Fruit fly (Drosophila melanogaster) whole organism, embryonic: ENCODE data around the gene P5CDh2.
A peak's percentile ranks its signal among the peaks of the same experiment; 100 is the strongest.

ENCODE experiments used
- Atf-2 ChIP-seq: fragments of 200-800 bp; sonication (Bioruptor generic); optimal IDR thresholded peaks from 2 replicates; lab custom pipeline; 2016; ENCODE audit warnings: missing biosample characterization, missing genetic modification characterization
- Awh ChIP-seq: fragments of 200-800 bp; sonication (Bioruptor generic); IDR thresholded peaks from 2 replicates; pipeline ENCODE4, ENCODE4 v1.3.6; 2022; ENCODE audit warnings: missing biosample characterization, missing genetic modification characterization
- CG11504 ChIP-seq: fragments of 200-800 bp; sonication (Bioruptor generic); optimal IDR thresholded peaks from 3 replicates; lab custom pipeline; 2019; ENCODE audit warnings: missing biosample characterization, mild to moderate bottlenecking, missing genetic modification characterization, moderate library complexity
- CG12155 ChIP-seq: fragments of 200-800 bp; sonication (Bioruptor generic); optimal IDR thresholded peaks from 3 replicates; lab custom pipeline; 2016; ENCODE audit warnings: missing biosample characterization, missing genetic modification characterization
- CG12744 ChIP-seq: fragments of 200-800 bp; sonication (Bioruptor generic); optimal IDR thresholded peaks from 2 replicates; lab custom pipeline; 2016; ENCODE audit warnings: missing biosample characterization, missing genetic modification characterization
- CG14014 ChIP-seq: fragments of 200-800 bp; sonication (Bioruptor generic); IDR thresholded peaks from 2 replicates; pipeline ENCODE4 v1.3.6; 2022; ENCODE audit warnings: missing biosample characterization, missing genetic modification characterization
- CG14441 ChIP-seq: fragments of 200-800 bp; sonication (Bioruptor generic); IDR thresholded peaks from 2 replicates; pipeline ENCODE4 v1.3.6; 2022; ENCODE audit warnings: missing biosample characterization, missing genetic modification characterization
- CG1602 ChIP-seq: fragments of 200-800 bp; sonication (Bioruptor generic); optimal IDR thresholded peaks from 3 replicates; lab custom pipeline; 2016; ENCODE audit warnings: missing biosample characterization, missing genetic modification characterization
- CG16813 ChIP-seq: fragments of 200-800 bp; sonication (Bioruptor generic); IDR thresholded peaks from 3 replicates; pipeline ENCODE4 v1.3.6; 2022; ENCODE audit warnings: missing biosample characterization, missing genetic modification characterization; ENCODE audit not compliant: partially characterized antibody
- CG17328 ChIP-seq: fragments of 200-800 bp; sonication (Bioruptor generic); IDR thresholded peaks from 2 replicates; pipeline ENCODE4 v1.3.6; 2022; ENCODE audit warnings: missing biosample characterization, missing genetic modification characterization
- CG17361 ChIP-seq: fragments of 200-800 bp; sonication (Bioruptor generic); IDR thresholded peaks from 3 replicates; pipeline ENCODE4 v1.3.6; 2022; ENCODE audit warnings: missing biosample characterization, missing genetic modification characterization
- CG17912 ChIP-seq: fragments of 200-800 bp; sonication (Bioruptor generic); optimal IDR thresholded peaks from 2 replicates; lab custom pipeline; 2018; ENCODE audit warnings: missing biosample characterization, mild to moderate bottlenecking, missing genetic modification characterization
- CG1792 ChIP-seq: fragments of 200-800 bp; sonication (Bioruptor generic); optimal IDR thresholded peaks from 2 replicates; lab custom pipeline; 2016; ENCODE audit warnings: missing biosample characterization, missing genetic modification characterization
- CG18011 ChIP-seq: fragments of 200-800 bp; sonication (Bioruptor generic); optimal IDR thresholded peaks from 2 replicates; lab custom pipeline; 2017; ENCODE audit warnings: missing biosample characterization, missing genetic modification characterization, mild to moderate bottlenecking, moderate library complexity, missing genotype
- CG2120 ChIP-seq: fragments of 200-800 bp; sonication (Bioruptor generic); optimal IDR thresholded peaks from 3 replicates; lab custom pipeline; 2016; ENCODE audit warnings: missing biosample characterization, missing genetic modification characterization
- CG6765 ChIP-seq: fragments of 200-800 bp; sonication (Bioruptor generic); optimal IDR thresholded peaks from 3 replicates; lab custom pipeline; 2017; ENCODE audit warnings: missing biosample characterization, mild to moderate bottlenecking, missing genetic modification characterization
- CG6791 ChIP-seq: fragments of 200-800 bp; sonication (Bioruptor generic); IDR thresholded peaks from 3 replicates; pipeline ENCODE4 v1.3.6; 2022; ENCODE audit warnings: missing biosample characterization, missing genetic modification characterization; ENCODE audit not compliant: partially characterized antibody
- CG6813 ChIP-seq: fragments of 200-800 bp; sonication (Bioruptor generic); optimal IDR thresholded peaks from 2 replicates; lab custom pipeline; 2017; ENCODE audit warnings: missing biosample characterization, missing genetic modification characterization, mild to moderate bottlenecking, moderate library complexity, missing genetic modification reagents
- CG7271 ChIP-seq: fragments of 200-800 bp; sonication (Bioruptor generic); optimal IDR thresholded peaks from 2 replicates; lab custom pipeline; 2018; ENCODE audit warnings: missing biosample characterization, mild to moderate bottlenecking, missing genetic modification characterization, moderate library complexity
- CG7987 ChIP-seq: fragments of 200-800 bp; sonication (Bioruptor generic); optimal IDR thresholded peaks from 2 replicates; lab custom pipeline; 2018; ENCODE audit warnings: missing biosample characterization, mild to moderate bottlenecking, missing genetic modification characterization, moderate library complexity
- CTCF ChIP-seq: fragments of 200-800 bp; sonication (Bioruptor generic); optimal IDR thresholded peaks from 2 replicates; lab custom pipeline; 2017; ENCODE audit warnings: missing biosample characterization, mild to moderate bottlenecking, missing genetic modification characterization, moderate library complexity
- CrebB ChIP-seq: fragments of 200-800 bp; sonication (Bioruptor generic); optimal IDR thresholded peaks from 3 replicates; lab custom pipeline; 2018; ENCODE audit warnings: missing biosample characterization, mild to moderate bottlenecking, missing genetic modification characterization
- Dll ChIP-seq: fragments of 200-800 bp; sonication (Bioruptor generic); IDR thresholded peaks from 4 replicates; pipeline ENCODE4 v1.3.6; 2022; ENCODE audit warnings: missing biosample characterization, missing genetic modification characterization; ENCODE audit not compliant: partially characterized antibody
- Doc2 ChIP-seq: fragments of 200-800 bp; sonication (Bioruptor generic); IDR thresholded peaks from 2 replicates; pipeline ENCODE4 v1.3.6; 2022; ENCODE audit warnings: missing biosample characterization, missing genetic modification characterization
- Drgx ChIP-seq: fragments of 200-800 bp; sonication (Bioruptor generic); IDR thresholded peaks from 2 replicates; pipeline ENCODE4 v1.3.6; 2022; ENCODE audit warnings: missing biosample characterization, missing genetic modification characterization
- Hmx ChIP-seq: fragments of 200-800 bp; sonication (Bioruptor generic); optimal IDR thresholded peaks from 2 replicates; lab custom pipeline; 2016; ENCODE audit warnings: missing biosample characterization, missing genetic modification characterization
- Oli ChIP-seq: fragments of 200-800 bp; sonication (Bioruptor generic); optimal IDR thresholded peaks from 2 replicates; lab custom pipeline; 2018; ENCODE audit warnings: missing biosample characterization, mild to moderate bottlenecking, missing genetic modification characterization, moderate library complexity
- Opbp ChIP-seq: fragments of 200-800 bp; sonication (Bioruptor generic); IDR thresholded peaks from 3 replicates; pipeline ENCODE4 v1.3.6; 2022; ENCODE audit warnings: missing biosample characterization, missing genetic modification characterization; ENCODE audit not compliant: partially characterized antibody
- Ptx1 ChIP-seq: fragments of 200-800 bp; sonication (Bioruptor generic); IDR thresholded peaks from 2 replicates; pipeline ENCODE4 v1.3.6; 2022; ENCODE audit warnings: missing biosample characterization, missing genetic modification characterization
- Rx ChIP-seq: fragments of 200-800 bp; sonication (Bioruptor generic); IDR thresholded peaks from 2 replicates; pipeline ENCODE4 v1.3.6; 2022; ENCODE audit warnings: missing biosample characterization, missing genetic modification characterization
- Sin3A ChIP-seq: fragments of >200 bp; optimal IDR thresholded peaks from 2 replicates; lab custom pipeline; 2018
- Xrp1 ChIP-seq: fragments of 200-800 bp; sonication (Bioruptor generic); IDR thresholded peaks from 2 replicates; pipeline ENCODE4 v1.3.6; 2022; ENCODE audit warnings: missing biosample characterization, missing genetic modification characterization
- al ChIP-seq: fragments of 200-800 bp; sonication (Bioruptor generic); IDR thresholded peaks from 2 replicates; pipeline ENCODE4 v1.3.6; 2022; ENCODE audit warnings: missing biosample characterization, missing genetic modification characterization
- ato ChIP-seq: fragments of 200-800 bp; sonication (Bioruptor generic); IDR thresholded peaks from 2 replicates; pipeline ENCODE4 v1.3.6; 2022; ENCODE audit warnings: missing biosample characterization, missing genetic modification characterization; ENCODE audit not compliant: partially characterized antibody
- bab2 ChIP-seq: fragments of 200-800 bp; sonication (Bioruptor generic); optimal IDR thresholded peaks from 2 replicates; lab custom pipeline; 2016; ENCODE audit warnings: missing biosample characterization, missing genetic modification characterization
- cas ChIP-seq: fragments of 200-800 bp; sonication (Bioruptor generic); IDR thresholded peaks from 2 replicates; pipeline ENCODE4 v1.3.6; 2022; ENCODE audit warnings: missing biosample characterization, missing genetic modification characterization
- crc ChIP-seq: fragments of 200-800 bp; sonication (Bioruptor generic); optimal IDR thresholded peaks from 2 replicates; lab custom pipeline; 2016; ENCODE audit warnings: missing biosample characterization, missing genetic modification characterization
- dimm ChIP-seq: fragments of 200-800 bp; sonication (Bioruptor generic); IDR thresholded peaks from 2 replicates; pipeline ENCODE4 v1.3.6; 2022; ENCODE audit warnings: missing biosample characterization, missing genetic modification characterization
- eyg ChIP-seq: fragments of 200-800 bp; sonication (Bioruptor generic); optimal IDR thresholded peaks from 3 replicates; lab custom pipeline; 2016; ENCODE audit warnings: missing biosample characterization, missing genetic modification characterization
- ftz-f1 ChIP-seq: fragments of 200-800 bp; sonication (Bioruptor generic); optimal IDR thresholded peaks from 2 replicates; lab custom pipeline; 2016; ENCODE audit warnings: missing biosample characterization, missing genetic modification characterization
- hkb ChIP-seq, 2 experiments: fragments of 200-800 bp in 1 of 2; fragments of >200 bp in 1 of 2; sonication (Bioruptor generic) in 1 of 2; IDR thresholded peaks in 1 of 2; optimal IDR thresholded peaks in 1 of 2; 2 replicates each; pipeline versions ENCODE4 v1.3.6 to Lab custom; 2017 to 2022; ENCODE audit warnings: missing biosample characterization in 1 of 2, missing genetic modification characterization in 1 of 2
- inv ChIP-seq: fragments of 200-800 bp; sonication (Bioruptor generic); IDR thresholded peaks from 2 replicates; pipeline ENCODE4 v1.3.6; 2022; ENCODE audit warnings: missing biosample characterization, missing genetic modification characterization; ENCODE audit not compliant: partially characterized antibody
- nerfin-1 ChIP-seq: fragments of 200-800 bp; sonication (Bioruptor generic); optimal IDR thresholded peaks from 3 replicates; lab custom pipeline; 2019; ENCODE audit warnings: missing biosample characterization, mild to moderate bottlenecking, missing genetic modification characterization, moderate library complexity
- otp ChIP-seq: fragments of 200-800 bp; sonication (Bioruptor generic); IDR thresholded peaks from 3 replicates; pipeline ENCODE4, ENCODE4 v1.3.6; 2022; ENCODE audit warnings: missing biosample characterization, missing genetic modification characterization
- p53 ChIP-seq: fragments of 200-800 bp; sonication (Bioruptor generic); optimal IDR thresholded peaks from 2 replicates; lab custom pipeline; 2016; ENCODE audit warnings: missing biosample characterization, missing genetic modification characterization
- pan ChIP-seq, 4 experiments: fragments of >200 bp in 3 of 4; fragments of 200-800 bp in 1 of 4; sonication (Bioruptor generic) in 1 of 4; optimal IDR thresholded peaks in 3 of 4; IDR thresholded peaks in 1 of 4; 2 replicates each; pipeline versions ENCODE4 v1.3.6 to Lab custom; 2017 to 2022; ENCODE audit warnings: missing biosample characterization in 2 of 4, missing genetic modification characterization in 2 of 4, mixed read lengths in 1 of 4
- sna ChIP-seq: fragments of 200-800 bp; sonication (Bioruptor generic); IDR thresholded peaks from 2 replicates; pipeline ENCODE4 v1.3.6; 2022; ENCODE audit warnings: missing biosample characterization, missing genetic modification characterization; ENCODE audit not compliant: partially characterized antibody
- tna ChIP-seq: fragments of 200-800 bp; sonication (Bioruptor generic); IDR thresholded peaks from 2 replicates; pipeline ENCODE4 v1.3.6; 2022; ENCODE audit warnings: missing biosample characterization, missing genetic modification characterization; ENCODE audit not compliant: partially characterized antibody
- trem ChIP-seq: fragments of 200-800 bp; optimal IDR thresholded peaks from 3 replicates; lab custom pipeline; 2019; ENCODE audit warnings: missing biosample characterization, mild to moderate bottlenecking, missing genetic modification characterization, moderate library complexity
- zen2 ChIP-seq: fragments of 200-800 bp; sonication (Bioruptor generic); IDR thresholded peaks from 3 replicates; pipeline ENCODE4 v1.3.6; 2022; ENCODE audit warnings: missing biosample characterization, missing genetic modification characterization; ENCODE audit not compliant: partially characterized antibody

Gene P5CDh2

DNA sequence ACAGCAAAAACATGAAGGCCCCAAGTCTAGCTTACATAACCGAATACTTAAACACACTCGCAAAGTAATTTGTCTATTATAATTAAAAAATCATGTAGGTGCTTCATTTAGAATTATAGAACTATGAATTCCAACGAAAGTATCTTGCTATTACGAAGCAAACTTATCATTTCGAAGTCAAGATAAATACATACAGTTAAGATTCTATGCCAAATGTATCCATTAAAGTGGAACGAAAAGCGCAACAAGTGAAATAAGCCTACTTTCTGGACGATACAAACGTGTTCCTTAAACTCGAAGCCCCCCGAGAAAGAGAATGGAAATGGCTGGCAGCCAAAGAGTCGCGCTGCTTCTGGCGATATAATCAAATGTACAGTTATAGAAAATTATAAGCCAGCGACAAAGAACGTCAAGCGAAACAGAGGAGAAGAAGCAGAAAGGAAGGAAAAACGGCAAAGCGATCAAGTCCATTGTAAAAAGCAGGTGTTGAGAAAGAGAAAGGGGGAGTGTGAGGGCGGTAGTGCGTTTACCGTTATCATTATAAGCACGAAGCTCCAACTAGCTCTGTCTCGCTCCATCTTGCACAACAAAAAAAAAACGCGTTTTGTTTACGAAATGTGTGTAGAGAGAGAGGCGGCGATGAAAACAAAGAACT, 25.0 kb upstream of the P5CDh2 start (continued):
- TF ChIP-seq CG1792 (GFP tag; lab: Kevin White, UChicago) (no peak), CG7271 (tag; lab: Kevin White, UChicago) (no peak), zen2 (GFP tag; lab: Robert Waterston, UW) (no peak), p53 (GFP tag; lab: Kevin White, UChicago) (no peak), CG6765 (GFP tag; lab: Kevin White, UChicago) (no peak), eyg (GFP tag; lab: Kevin White, UChicago) (no peak), CrebB (tag; lab: Kevin White, UChicago) (no peak), CG1602 (GFP tag; lab: Kevin White, UChicago) (no peak), CG12155 (GFP tag; lab: Kevin White, UChicago) (peak; percentile 10), CG7987 (GFP tag; lab: Kevin White, UChicago) (no peak), Drgx (GFP tag; lab: Robert Waterston, UW) (no peak), CG18011 (GFP tag; lab: Kevin White, UChicago) (no peak), bab2 (no peak), Sin3A (lab: Kevin White, UChicago) (no peak), CG17912 (GFP tag; lab: Kevin White, UChicago) (no peak), ato (no peak), CG11504 (tag; lab: Kevin White, UChicago) (peak; percentile 57), CTCF (GFP tag; lab: Kevin White, UChicago) (no peak), Xrp1 (GFP tag; lab: Robert Waterston, UW) (peak; percentile 26; the same call in 1 of the 2 replicates), CG6791 (GFP tag; lab: Robert Waterston, UW) (no peak), Doc2 (GFP tag; lab: Robert Waterston, UW) (no peak), Rx (GFP tag; lab: Robert Waterston, UW) (no peak), CG14441 (GFP tag; lab: Robert Waterston, UW) (no peak), nerfin-1 (tag; lab: Kevin White, UChicago) (no peak), dimm (GFP tag; lab: Robert Waterston, UW) (no peak), Hmx (GFP tag; lab: Kevin White, UChicago) (no peak), CG16813 (no peak), crc (GFP tag; lab: Kevin White, UChicago) (no peak), Ptx1 (GFP tag; lab: Robert Waterston, UW) (no peak), Awh (GFP tag; lab: Robert Waterston, UW) (no peak), CG2120 (GFP tag; lab: Kevin White, UChicago) (peak; percentile 69), Oli (tag; lab: Kevin White, UChicago) (no peak), sna (no peak), otp (GFP tag; lab: Robert Waterston, UW) (0 out of 3 replicates have a peak, but pooled peaks have one; percentile 19), Dll (GFP tag; lab: Robert Waterston, UW) (no peak), hkb (optimal IDR thresholded peaks at IDR 0.05; lab: Kevin White, UChicago) (no peak), hkb (GFP tag; IDR thresholded peaks at IDR 0.05; lab: Robert Waterston, UW) (0 out of 2 replicates have a peak, but pooled peaks have one; percentile 8), CG14014 (GFP tag; lab: Robert Waterston, UW) (no peak), Opbp (GFP tag; lab: Robert Waterston, UW) (no peak), inv (GFP tag; lab: Robert Waterston, UW) (no peak), al (GFP tag; lab: Robert Waterston, UW) (no peak), trem (tag; lab: Kevin White, UChicago) (no peak), Atf-2 (GFP tag; lab: Kevin White, UChicago) (no peak), pan (optimal IDR thresholded peaks at IDR 0.05; lab: Kevin White, UChicago) (no peak), pan (GFP tag; optimal IDR thresholded peaks at IDR 0.05 in 1 of 2, IDR thresholded peaks at IDR 0.05 in 1 of 2) (no peak), cas (no peak), tna (GFP tag; lab: Robert Waterston, UW) (no peak), ftz-f1 (GFP tag; lab: Kevin White, UChicago) (no peak), CG17361 (GFP tag; lab: Robert Waterston, UW) (0 out of 3 replicates have a peak, but pooled peaks have one; percentile 31), CG17328 (no peak), CG6813 (no peak), CG12744 (GFP tag; lab: Kevin White, UChicago) (no peak)
